Worm (Caenorhabditis elegans) whole organism, L2 larva: ENCODE measurements around the gene cup-4.

ENCODE experiments used
- R02D3.7 ChIP-seq: fragments of 150-350 bp; optimal IDR thresholded peaks from 2 replicates; lab custom pipeline; 2014; ENCODE audit warnings: missing biosample characterization, missing genetic modification characterization
- mdl-1 ChIP-seq, 2 experiments: fragments of 150-350 bp in 1 of 2; sonication (generic microtip) in 1 of 2; optimal IDR thresholded peaks; 2 replicates each; lab custom pipeline; 2017; ENCODE audit warnings: missing biosample characterization in 2 of 2, missing genetic modification characterization in 2 of 2
- nhr-77 ChIP-seq: fragments of 150-350 bp; optimal IDR thresholded peaks from 2 replicates; lab custom pipeline; 2014; ENCODE audit warnings: missing biosample characterization, missing genetic modification characterization
- unc-62 ChIP-seq: fragments of 150-350 bp; optimal IDR thresholded peaks from 2 replicates; lab custom pipeline; 2014; ENCODE audit warnings: missing biosample characterization, missing genetic modification reagents, missing genetic modification characterization

DNA sequence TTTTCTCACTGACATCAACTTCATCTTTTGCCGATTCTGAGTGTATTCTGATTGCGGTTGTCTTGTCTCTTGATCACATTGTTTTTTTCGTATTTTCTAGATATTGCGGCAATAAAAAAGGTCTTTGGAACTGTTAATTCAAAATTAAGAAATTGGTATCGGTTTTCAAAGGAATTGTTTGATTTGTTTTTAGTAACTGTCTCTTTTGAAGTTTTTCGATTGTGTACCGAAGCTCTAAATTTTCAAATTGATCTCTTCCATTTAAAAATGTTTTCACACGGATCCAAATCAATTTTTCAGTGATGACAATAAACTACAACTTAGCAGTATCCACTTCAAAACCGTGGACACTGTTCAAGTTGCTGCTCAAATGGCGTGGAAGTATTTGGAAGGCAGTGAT lies 34.4 kb downstream of the cup-4 start, which contains the start of gene best-24:
- TF ChIP-seq R02D3.7 (tag; lab: Kevin White, UChicago) (no peak), unc-62 (GFP tag; lab: Kevin White, UChicago) (no peak), mdl-1 (tag; optimal IDR thresholded peaks at IDR 0.05; lab: Kevin White, UChicago) (no peak), nhr-77 (tag; lab: Kevin White, UChicago) (no peak)
